Worm (Caenorhabditis elegans) whole organism, mixed stage, embryonic: Measurements from ENCODE around the gene C02F5.12.
A peak's percentile ranks its signal among the peaks of the same experiment; 100 is the strongest.

Source experiments
- blmp-1 ChIP-seq: fragments of 150-350 bp; optimal IDR thresholded peaks from 2 replicates; lab custom pipeline; 2014; ENCODE audit warnings: missing biosample characterization, missing genetic modification characterization
- mls-2 ChIP-seq: sonication (generic microtip); optimal IDR thresholded peaks from 2 replicates; lab custom pipeline; 2016; ENCODE audit warnings: mild to moderate bottlenecking, missing genetic modification characterization, moderate library complexity, missing compliant biosample characterization
- nhr-2 ChIP-seq: fragments of 150-350 bp; optimal IDR thresholded peaks from 2 replicates; lab custom pipeline; 2014; ENCODE audit warnings: missing biosample characterization, missing genetic modification characterization
- nhr-76 ChIP-seq: sonication (generic microtip); optimal IDR thresholded peaks from 2 replicates; lab custom pipeline; 2017; ENCODE audit warnings: missing biosample characterization, missing genetic modification characterization
- unc-62 ChIP-seq: fragments of 150-350 bp; optimal IDR thresholded peaks from 2 replicates; lab custom pipeline; 2014; ENCODE audit warnings: missing biosample characterization, missing genetic modification reagents, missing genetic modification characterization

DNA sequence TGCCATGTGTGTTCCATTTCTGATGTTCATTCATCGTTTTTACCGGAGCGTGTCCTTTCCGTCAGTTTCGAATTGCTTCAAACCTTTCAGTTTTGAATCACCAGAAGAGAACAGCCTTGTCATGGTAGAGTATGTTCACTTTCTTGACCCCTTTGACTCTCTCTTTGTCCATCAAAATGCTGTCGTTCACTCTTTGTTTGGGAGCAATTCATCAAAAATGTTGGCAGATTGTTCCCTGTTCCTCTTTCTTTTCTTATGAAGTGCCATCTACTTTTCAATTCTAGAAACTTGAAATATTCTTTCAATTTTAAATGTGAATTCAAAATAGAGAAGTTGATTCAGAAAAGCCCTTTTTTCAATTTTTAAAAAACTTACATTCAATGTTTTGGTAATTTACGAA lies 38.5 kb upstream of the C02F5.12 start:
- TF ChIP-seq nhr-2 (tag; lab: Kevin White, UChicago) (peak; percentile 4), unc-62 (GFP tag; lab: Kevin White, UChicago) (no peak), blmp-1 (no peak), mls-2 (no peak), nhr-76 (tag; lab: Kevin White, UChicago) (no peak)
